Worm (Caenorhabditis elegans) whole organism, L4 larva: ENCODE results near the gene Y38E10A.2.

Experiments used
- Y5F2A.4 ChIP-seq: fragments of 200-800 bp; sonication (Bioruptor generic); optimal IDR thresholded peaks from 2 replicates; lab custom pipeline; 2018; ENCODE audit warnings: mild to moderate bottlenecking, missing genetic modification characterization, missing compliant biosample characterization
- ama-1 ChIP-seq: fragments of 150-350 bp; optimal IDR thresholded peaks from 2 replicates; lab custom pipeline; 2014; ENCODE audit warnings: inconsistent platforms, mixed read lengths
- arid-1 ChIP-seq: fragments of 200-800 bp; sonication (Bioruptor generic); conservative IDR thresholded peaks from 2 replicates; pipeline ENCODE4 v1.3.6; 2022; ENCODE audit warnings: missing genetic modification reagents, missing genetic modification characterization, missing compliant biosample characterization
- lin-13 ChIP-seq: fragments of 150-350 bp; optimal IDR thresholded peaks from 2 replicates; lab custom pipeline; 2014; ENCODE audit warnings: missing biosample characterization, missing genetic modification reagents, missing genetic modification characterization
- nhr-102 ChIP-seq: sonication (generic microtip); optimal IDR thresholded peaks from 2 replicates; lab custom pipeline; 2016; ENCODE audit warnings: mild to moderate bottlenecking, missing genetic modification characterization, moderate library complexity, missing compliant biosample characterization
- pqm-1 ChIP-seq: sonication (generic microtip); optimal IDR thresholded peaks from 2 replicates; lab custom pipeline; 2017; ENCODE audit warnings: missing biosample characterization, missing genetic modification characterization
- unc-39 ChIP-seq: sonication (generic microtip); optimal IDR thresholded peaks from 2 replicates; lab custom pipeline; 2017; ENCODE audit warnings: missing biosample characterization, missing genetic modification characterization

- TF ChIP-seq unc-39 (tag; lab: Kevin White, UChicago) (no peak), arid-1 (GFP tag; lab: Robert Waterston, UW) (no peak), nhr-102 (tag; lab: Kevin White, UChicago) (no peak), pqm-1 (tag; lab: Kevin White, UChicago) (no peak), lin-13 (GFP tag; lab: Kevin White, UChicago) (no peak), Y5F2A.4 (no peak), ama-1 (lab: Kevin White, UChicago) (no peak)
Observed at ce11 chrII:12621908-12622566, 48.6 kb upstream of the Y38E10A.2 start, which contains the start of gene nspe-8.
